Fruit fly (Drosophila melanogaster): ENCODE measurements around the gene eIF4E5.

Gene eIF4E5

DNA sequence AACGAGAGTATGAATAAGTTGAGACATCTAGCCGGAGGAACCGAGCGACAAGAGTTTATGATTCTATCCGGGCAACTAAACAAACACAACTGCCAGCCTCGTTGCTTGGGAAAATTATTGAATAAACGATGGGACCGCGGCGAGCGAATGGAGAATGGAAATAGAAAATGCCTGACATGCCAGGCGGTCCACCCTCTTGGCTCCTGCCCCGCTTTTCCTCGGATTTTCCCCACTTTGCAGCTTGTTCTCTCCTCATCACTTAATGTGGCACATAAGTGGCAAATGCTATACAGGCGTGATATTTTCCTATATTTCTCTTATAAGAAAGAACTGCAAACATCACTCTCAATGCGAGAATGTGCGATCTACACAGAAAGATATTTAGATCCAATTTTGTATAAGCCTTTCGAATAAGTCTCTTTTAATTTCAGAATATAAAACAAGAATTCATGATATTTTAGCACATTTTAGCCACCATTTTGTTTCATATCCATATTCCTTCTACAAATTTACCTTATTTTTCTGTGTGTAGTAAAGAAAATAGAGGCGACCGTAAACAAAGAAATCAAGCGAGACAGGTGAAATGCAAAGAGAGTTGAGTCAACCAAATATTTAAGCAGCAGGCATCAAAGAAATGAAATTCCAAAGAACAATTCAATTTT, 8.9 kb downstream of the eIF4E5 start (continued):
- TF ChIP-seq CG11902 (GFP tag; optimal IDR thresholded peaks at IDR 0.05) (peak; percentile 4), CG6276 (GFP tag; optimal IDR thresholded peaks at IDR 0.05) (peak; percentile 73), CG15336 (GFP tag; IDR thresholded peaks at IDR 0.05) (peak; percentile 83), CG1621 (tag; optimal IDR thresholded peaks at IDR 0.05) (no peak), dsx (GFP tag; optimal IDR thresholded peaks at IDR 0.05; ENCODE audit: poor library complexity, severe bottlenecking) (no peak), CG8632 (GFP tag; optimal IDR thresholded peaks at IDR 0.05) (peak; percentile 47), ss (GFP tag; optimal IDR thresholded peaks at IDR 0.05) (no peak), Hr38 (GFP tag; optimal IDR thresholded peaks at IDR 0.05) (no peak), OdsH (GFP tag; optimal IDR thresholded peaks at IDR 0.05) (no peak), CG11762 (GFP tag; optimal IDR thresholded peaks at IDR 0.05; ENCODE audit: insufficient read depth) (peak; percentile 31), vri (GFP tag; optimal IDR thresholded peaks at IDR 0.05) (no peak), CG9139 (GFP tag; optimal IDR thresholded peaks at IDR 0.05) (no peak), lz (GFP tag; optimal IDR thresholded peaks at IDR 0.05) (no peak), fd85E (GFP tag; optimal IDR thresholded peaks at IDR 0.05) (no peak), CG8319 (GFP tag; optimal IDR thresholded peaks at IDR 0.05) (no peak), CG31627 (GFP tag; optimal IDR thresholded peaks at IDR 0.05) (peak; percentile 50), Gug (GFP tag; IDR thresholded peaks at IDR 0.05) (peak; percentile 59; the same call in 1 of the 2 replicates), Eip93F (GFP tag; optimal IDR thresholded peaks at IDR 0.05) (no peak), pdm3 (GFP tag; optimal IDR thresholded peaks at IDR 0.05) (peak; percentile 64), CG6792 (GFP tag; optimal IDR thresholded peaks at IDR 0.05) (peak; percentile 15), CG10631 (GFP tag; optimal IDR thresholded peaks at IDR 0.05) (peak; percentile 66), Eip75B (GFP tag; optimal IDR thresholded peaks at IDR 0.05) (no peak), eg (GFP tag; IDR thresholded peaks at IDR 0.05) (peak; percentile 82), CG6854 (GFP tag; optimal IDR thresholded peaks at IDR 0.05) (no peak), Sox102F (GFP tag; optimal IDR thresholded peaks at IDR 0.05) (no peak), svp (GFP tag) (no peak), CG3919 (GFP tag; optimal IDR thresholded peaks at IDR 0.05) (peak; percentile 72), CG3032 (tag; optimal IDR thresholded peaks at IDR 0.05) (peak; percentile 24), Ets96B (tag; optimal IDR thresholded peaks at IDR 0.05) (no peak), esn (GFP tag; optimal IDR thresholded peaks at IDR 0.05) (no peak), Hr39 (GFP tag; optimal IDR thresholded peaks at IDR 0.05) (no peak), topi (GFP tag; optimal IDR thresholded peaks at IDR 0.05) (no peak), dac (GFP tag; optimal IDR thresholded peaks at IDR 0.05) (no peak), acj6 (GFP tag; optimal IDR thresholded peaks at IDR 0.05) (peak; percentile 54)

DNA sequence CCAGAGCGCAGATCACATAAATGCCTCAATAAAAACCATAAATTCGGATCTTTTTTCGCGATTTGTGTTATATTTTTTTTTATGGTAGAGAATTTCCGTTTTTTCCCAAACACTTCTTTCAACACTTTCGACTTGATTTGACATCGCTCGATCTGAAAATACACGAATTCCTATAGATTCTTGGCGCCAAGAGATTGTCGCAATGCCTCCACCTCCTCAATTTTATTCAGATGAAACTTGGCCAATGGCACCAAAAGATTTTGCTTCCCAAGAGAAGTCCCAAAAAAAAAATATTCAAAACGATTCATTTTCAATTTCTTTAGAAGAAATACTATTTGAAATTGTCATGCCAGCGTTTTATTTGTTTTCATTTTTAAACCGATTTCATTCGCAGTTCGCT, 9.9 kb downstream of the eIF4E5 start:
- TF ChIP-seq Eip93F (GFP tag; optimal IDR thresholded peaks at IDR 0.05) = no peak
- no peak for TF ChIP-seq CG11762 (GFP tag; optimal IDR thresholded peaks at IDR 0.05; ENCODE audit: insufficient read depth)
- no peak for TF ChIP-seq Smox (GFP tag; optimal IDR thresholded peaks at IDR 0.05)
- no peak for TF ChIP-seq CG3032 (tag; optimal IDR thresholded peaks at IDR 0.05)
- no peak for TF ChIP-seq fkh (GFP tag; optimal IDR thresholded peaks at IDR 0.05)
- no peak for TF ChIP-seq CG16779 (tag; optimal IDR thresholded peaks at IDR 0.05)
- no peak for TF ChIP-seq CG32006 (GFP tag; optimal IDR thresholded peaks at IDR 0.05)
- TF ChIP-seq spab (GFP tag; optimal IDR thresholded peaks at IDR 0.05) = no peak
- TF ChIP-seq CG9139 (GFP tag; optimal IDR thresholded peaks at IDR 0.05) = no peak
- TF ChIP-seq CG8119 (GFP tag; IDR thresholded peaks at IDR 0.05) = no peak
- no peak for TF ChIP-seq topi (GFP tag; optimal IDR thresholded peaks at IDR 0.05)
- no peak for TF ChIP-seq dsx (GFP tag; optimal IDR thresholded peaks at IDR 0.05; ENCODE audit: poor library complexity, severe bottlenecking)
- TF ChIP-seq CG11294 (GFP tag; IDR thresholded peaks at IDR 0.05) = no peak
- no peak for TF ChIP-seq CG6276 (GFP tag; optimal IDR thresholded peaks at IDR 0.05)
- no peak for TF ChIP-seq salr (GFP tag; optimal IDR thresholded peaks at IDR 0.05)
- no peak for TF ChIP-seq CG6792 (GFP tag; optimal IDR thresholded peaks at IDR 0.05)
- TF ChIP-seq OdsH (GFP tag; optimal IDR thresholded peaks at IDR 0.05) = no peak
- no peak for TF ChIP-seq CG11902 (GFP tag; optimal IDR thresholded peaks at IDR 0.05)
- TF ChIP-seq CG6808 (GFP tag; optimal IDR thresholded peaks at IDR 0.05) = no peak
- TF ChIP-seq CG34406 (GFP tag; optimal IDR thresholded peaks at IDR 0.05) = no peak

Data from whole organism, prepupa.